Worm (Caenorhabditis elegans): ENCODE data around the gene F22B8.7.

The F22B8.7 gene

ce11 chrV:16058872-16059271, 35.5 kb upstream of the F22B8.7 start, which contains the start of gene F14H3.6:
Gene F14H3.6 (minus strand): TSS chrV:16058893.
- no peak for TF ChIP-seq flt-1 (GFP tag; IDR thresholded peaks at IDR 0.05)
- no peak for TF ChIP-seq hmbx-1 (tag; optimal IDR thresholded peaks at IDR 0.05)
- TF ChIP-seq aly-1 (tag; optimal IDR thresholded peaks at IDR 0.05) = no peak
- TF ChIP-seq tbx-11 (GFP tag; IDR thresholded peaks at IDR 0.05) = no peak
- TF ChIP-seq hnd-1 (tag; optimal IDR thresholded peaks at IDR 0.05) = no peak

ce11 chrV:16060135-16060534, 34.2 kb upstream of the F22B8.7 start, which contains the start of gene F14H3.15:
Gene F14H3.15 (minus strand): TSS chrV:16060235.
- TF ChIP-seq tbx-37 (GFP tag; conservative IDR thresholded peaks at IDR 0.05) (no peak), ceh-13 (GFP tag; optimal IDR thresholded peaks at IDR 0.05) (no peak), tra-4 (tag; optimal IDR thresholded peaks at IDR 0.05) (no peak)

- TF ChIP-seq F13C5.2 (tag; optimal IDR thresholded peaks at IDR 0.05) (no peak), flt-1 (GFP tag; IDR thresholded peaks at IDR 0.05) (no peak), hmg-4 (GFP tag; optimal IDR thresholded peaks at IDR 0.05) (no peak), sea-1 (GFP tag; conservative IDR thresholded peaks at IDR 0.05) (no peak), tbx-11 (GFP tag; IDR thresholded peaks at IDR 0.05) (no peak), hnd-1 (tag; optimal IDR thresholded peaks at IDR 0.05) (no peak), pes-1 (GFP tag; IDR thresholded peaks at IDR 0.05) (no peak), hmbx-1 (tag; optimal IDR thresholded peaks at IDR 0.05) (no peak), scrt-1 (GFP tag; IDR thresholded peaks at IDR 0.05) (no peak), tbx-37 (GFP tag; conservative IDR thresholded peaks at IDR 0.05) (no peak), tra-4 (tag; optimal IDR thresholded peaks at IDR 0.05) (no peak), aly-1 (tag; optimal IDR thresholded peaks at IDR 0.05) (no peak), B0310.2 (tag; optimal IDR thresholded peaks at IDR 0.05) (no peak), ceh-13 (GFP tag; optimal IDR thresholded peaks at IDR 0.05) (no peak), ceh-36 (tag; optimal IDR thresholded peaks at IDR 0.05) (no peak), ets-7 (tag; optimal IDR thresholded peaks at IDR 0.05) (no peak)
Measured at ce11 chrV:16061993-16062392, 32.4 kb upstream of the F22B8.7 start, which contains the start of gene fbxa-100. Gene fbxa-100 (minus strand): TSS chrV:16062093.

ce11 chrV:16062788-16063187, 31.6 kb upstream of the F22B8.7 start, which contains the start of gene F14H3.14:
Gene F14H3.14 (minus strand): TSS chrV:16062888.
- TF ChIP-seq hmbx-1 (tag; optimal IDR thresholded peaks at IDR 0.05) (no peak), tbx-11 (GFP tag; IDR thresholded peaks at IDR 0.05) (no peak), flt-1 (GFP tag; IDR thresholded peaks at IDR 0.05) (no peak), ama-1 (optimal IDR thresholded peaks at IDR 0.05) (no peak), hmg-4 (GFP tag; optimal IDR thresholded peaks at IDR 0.05) (no peak), tra-4 (tag; optimal IDR thresholded peaks at IDR 0.05) (no peak), tbx-37 (GFP tag; conservative IDR thresholded peaks at IDR 0.05) (no peak), pes-1 (GFP tag; IDR thresholded peaks at IDR 0.05) (no peak), hnd-1 (tag; optimal IDR thresholded peaks at IDR 0.05) (no peak), F13C5.2 (tag; optimal IDR thresholded peaks at IDR 0.05) (no peak), ets-7 (tag; optimal IDR thresholded peaks at IDR 0.05) (no peak), ceh-36 (tag; optimal IDR thresholded peaks at IDR 0.05) (no peak), sea-1 (GFP tag; conservative IDR thresholded peaks at IDR 0.05) (no peak), scrt-1 (GFP tag; IDR thresholded peaks at IDR 0.05) (no peak), B0310.2 (tag; optimal IDR thresholded peaks at IDR 0.05) (no peak), aly-1 (tag; optimal IDR thresholded peaks at IDR 0.05) (no peak), ceh-13 (GFP tag; optimal IDR thresholded peaks at IDR 0.05) (no peak)

- TF ChIP-seq tbx-11 (GFP tag; IDR thresholded peaks at IDR 0.05) (no peak), tra-4 (tag; optimal IDR thresholded peaks at IDR 0.05) (no peak), aly-1 (tag; optimal IDR thresholded peaks at IDR 0.05) (no peak), hnd-1 (tag; optimal IDR thresholded peaks at IDR 0.05) (no peak), scrt-1 (GFP tag; IDR thresholded peaks at IDR 0.05) (no peak), flt-1 (GFP tag; IDR thresholded peaks at IDR 0.05) (no peak), hmbx-1 (tag; optimal IDR thresholded peaks at IDR 0.05) (no peak), B0310.2 (tag; optimal IDR thresholded peaks at IDR 0.05) (no peak), sea-1 (GFP tag; conservative IDR thresholded peaks at IDR 0.05) (no peak), ama-1 (optimal IDR thresholded peaks at IDR 0.05) (no peak), tbx-37 (GFP tag; conservative IDR thresholded peaks at IDR 0.05) (no peak)
Measured at ce11 chrV:16068938-16069337, 25.4 kb upstream of the F22B8.7 start, which contains the start of gene cyp-35D1. Gene cyp-35D1 (plus strand): TSS chrV:16069238.

- TF ChIP-seq pes-1 (GFP tag; IDR thresholded peaks at IDR 0.05) = no peak
- no peak for TF ChIP-seq tbx-11 (GFP tag; IDR thresholded peaks at IDR 0.05)
- TF ChIP-seq hmbx-1 (tag; optimal IDR thresholded peaks at IDR 0.05) = no peak
Measured at ce11 chrV:16071167-16071566, 23.2 kb upstream of the F22B8.7 start, which contains the start of gene nhr-176. Gene nhr-176 (plus strand): TSS chrV:16071325.

- TF ChIP-seq tra-4 (tag; optimal IDR thresholded peaks at IDR 0.05) (no peak), ceh-13 (GFP tag; optimal IDR thresholded peaks at IDR 0.05) (no peak), hnd-1 (tag; optimal IDR thresholded peaks at IDR 0.05) (no peak), hmbx-1 (tag; optimal IDR thresholded peaks at IDR 0.05) (no peak), pes-1 (GFP tag; IDR thresholded peaks at IDR 0.05) (no peak), ceh-36 (tag; optimal IDR thresholded peaks at IDR 0.05) (no peak), F13C5.2 (tag; optimal IDR thresholded peaks at IDR 0.05) (no peak), ama-1 (optimal IDR thresholded peaks at IDR 0.05) (no peak), sea-1 (GFP tag; conservative IDR thresholded peaks at IDR 0.05) (no peak), ets-7 (tag; optimal IDR thresholded peaks at IDR 0.05) (no peak), B0310.2 (tag; optimal IDR thresholded peaks at IDR 0.05) (no peak), flt-1 (GFP tag; IDR thresholded peaks at IDR 0.05) (no peak), scrt-1 (GFP tag; IDR thresholded peaks at IDR 0.05) (no peak), aly-1 (tag; optimal IDR thresholded peaks at IDR 0.05) (no peak), tbx-11 (GFP tag; IDR thresholded peaks at IDR 0.05) (no peak)
Measured at ce11 chrV:16073856-16074255, 20.5 kb upstream of the F22B8.7 start, which contains the start of gene srj-10. Gene srj-10 (minus strand): TSS chrV:16073956.

ce11 chrV:16075250-16075709, 19.1 kb upstream of the F22B8.7 start, which contains the start of the genes F14H3.12 and srj-29:
Gene F14H3.12 (minus strand): TSS chrV:16075323.
Gene srj-29 (plus strand): TSS chrV:16075659.
- no peak for TF ChIP-seq sea-1 (GFP tag; conservative IDR thresholded peaks at IDR 0.05)

Data from whole organism, early embryonic.